Fruit fly (Drosophila melanogaster) Kc167 (cell line): Measurements from ENCODE around the gene org-1.

Experiments used
- Myc ChIP-seq: fragments of >200 bp; optimal IDR thresholded peaks from 2 replicates; lab custom pipeline; 2017; ENCODE audit warnings: missing external identifiers
- Sin3A ChIP-seq: fragments of >200 bp; optimal IDR thresholded peaks from 2 replicates; lab custom pipeline; 2018; ENCODE audit warnings: missing external identifiers
- h ChIP-seq: fragments of >200 bp; optimal IDR thresholded peaks from 3 replicates; lab custom pipeline; 2018; ENCODE audit warnings: missing external identifiers
- insv ChIP-seq: fragments of >200 bp; optimal IDR thresholded peaks from 3 replicates; lab custom pipeline; 2018; ENCODE audit warnings: missing external identifiers
- psq ChIP-seq: fragments of >200 bp; optimal IDR thresholded peaks from 2 replicates; lab custom pipeline; 2017; ENCODE audit warnings: missing external identifiers
- ttk ChIP-seq: sonication (Bioruptor generic); optimal IDR thresholded peaks from 2 replicates; lab custom pipeline; 2017; ENCODE audit warnings: missing external identifiers

Gene org-1

dm6 chrX:8489048-8489447 is 34.2 kb upstream of the org-1 start, which contains the start of gene CG33181:
Gene CG33181, plus strand, starts transcription at chrX:8489348.
- no peak for TF ChIP-seq h (lab: Kevin White, UChicago)
- TF ChIP-seq Myc (lab: Kevin White, UChicago), result no peak
- no peak for TF ChIP-seq psq (lab: Kevin White, UChicago)
- no peak for TF ChIP-seq insv (lab: Kevin White, UChicago)
- TF ChIP-seq ttk (lab: Kevin White, UChicago), result no peak
- no peak for TF ChIP-seq Sin3A (lab: Kevin White, UChicago)

- TF ChIP-seq insv (lab: Kevin White, UChicago), result no peak
- TF ChIP-seq Myc (lab: Kevin White, UChicago), result no peak
- no peak for TF ChIP-seq psq (lab: Kevin White, UChicago)
- no peak for TF ChIP-seq h (lab: Kevin White, UChicago)
- TF ChIP-seq ttk (lab: Kevin White, UChicago), result no peak
- TF ChIP-seq Sin3A (lab: Kevin White, UChicago), result no peak
Observed at dm6 chrX:8484778-8485177, 29.9 kb upstream of the org-1 start.

- TF ChIP-seq insv (lab: Kevin White, UChicago), result no peak
- TF ChIP-seq ttk (lab: Kevin White, UChicago), result no peak
- no peak for TF ChIP-seq psq (lab: Kevin White, UChicago)
- TF ChIP-seq Myc (lab: Kevin White, UChicago), result no peak
- no peak for TF ChIP-seq h (lab: Kevin White, UChicago)
- no peak for TF ChIP-seq Sin3A (lab: Kevin White, UChicago)
Observed at dm6 chrX:8483671-8484070, 28.8 kb upstream of the org-1 start, which contains the start of gene CG33223. Gene CG33223, minus strand, starts transcription at chrX:8483885.

- TF ChIP-seq Sin3A (lab: Kevin White, UChicago), result no peak
- no peak for TF ChIP-seq Myc (lab: Kevin White, UChicago)
- no peak for TF ChIP-seq psq (lab: Kevin White, UChicago)
- no peak for TF ChIP-seq h (lab: Kevin White, UChicago)
- no peak for TF ChIP-seq insv (lab: Kevin White, UChicago)
- TF ChIP-seq ttk (lab: Kevin White, UChicago), result no peak
Observed at dm6 chrX:8481462-8481861, 26.6 kb upstream of the org-1 start, which contains the start of gene Cp38. Gene Cp38, plus strand, starts transcription at chrX:8481837.

dm6 chrX:8479031-8479568 is 24.2 kb upstream of the org-1 start, which contains the start of gene Cp36:
Gene Cp36, plus strand, starts transcription at chrX:8479319.
- no peak for TF ChIP-seq Sin3A (lab: Kevin White, UChicago)
- TF ChIP-seq ttk (lab: Kevin White, UChicago), result no peak
- no peak for TF ChIP-seq insv (lab: Kevin White, UChicago)
- no peak for TF ChIP-seq psq (lab: Kevin White, UChicago)
- TF ChIP-seq Myc (lab: Kevin White, UChicago), result no peak
- no peak for TF ChIP-seq h (lab: Kevin White, UChicago)

- TF ChIP-seq ttk (lab: Kevin White, UChicago) (no peak), psq (lab: Kevin White, UChicago) (no peak), insv (lab: Kevin White, UChicago) (no peak), Myc (lab: Kevin White, UChicago) (no peak), Sin3A (lab: Kevin White, UChicago) (no peak), h (lab: Kevin White, UChicago) (no peak)
Observed at dm6 chrX:8476817-8477216, 21.9 kb upstream of the org-1 start, which contains the start of gene Cp7Fc. Gene Cp7Fc, plus strand, starts transcription at chrX:8477117.

dm6 chrX:8475657-8476056 is 20.8 kb upstream of the org-1 start:
- TF ChIP-seq Myc (lab: Kevin White, UChicago), result no peak
- TF ChIP-seq h (lab: Kevin White, UChicago), result no peak
- TF ChIP-seq insv (lab: Kevin White, UChicago), result no peak
- TF ChIP-seq psq (lab: Kevin White, UChicago), result no peak
- TF ChIP-seq ttk (lab: Kevin White, UChicago), result no peak
- TF ChIP-seq Sin3A (lab: Kevin White, UChicago), result no peak

dm6 chrX:8473339-8473887 is 18.5 kb upstream of the org-1 start, which contains the start of gene Cp7Fb:
Gene Cp7Fb, plus strand, starts transcription at chrX:8473837.
- no peak for TF ChIP-seq insv (lab: Kevin White, UChicago)
- no peak for TF ChIP-seq Myc (lab: Kevin White, UChicago)
- TF ChIP-seq psq (lab: Kevin White, UChicago), result no peak
- TF ChIP-seq ttk (lab: Kevin White, UChicago), result no peak
- no peak for TF ChIP-seq Sin3A (lab: Kevin White, UChicago)
- TF ChIP-seq h (lab: Kevin White, UChicago), result no peak

- no peak for TF ChIP-seq insv (lab: Kevin White, UChicago)
- no peak for TF ChIP-seq Myc (lab: Kevin White, UChicago)
- TF ChIP-seq Sin3A (lab: Kevin White, UChicago), result no peak
- TF ChIP-seq ttk (lab: Kevin White, UChicago), result no peak
- TF ChIP-seq h (lab: Kevin White, UChicago), result no peak
- no peak for TF ChIP-seq psq (lab: Kevin White, UChicago)
Observed at dm6 chrX:8470588-8470987, 15.7 kb upstream of the org-1 start, which contains the start of gene Cp7Fa. Gene Cp7Fa, plus strand, starts transcription at chrX:8470888.

- TF ChIP-seq Myc (lab: Kevin White, UChicago) (no peak), ttk (lab: Kevin White, UChicago) (no peak), Sin3A (lab: Kevin White, UChicago) (no peak), insv (lab: Kevin White, UChicago) (no peak), h (lab: Kevin White, UChicago) (no peak), psq (lab: Kevin White, UChicago) (no peak)
Observed at dm6 chrX:8469606-8470005, 14.7 kb upstream of the org-1 start.

dm6 chrX:8468962-8469459 is 14.1 kb upstream of the org-1 start, which contains the start of gene CG12116:
Gene CG12116, minus strand, starts transcription at chrX:8469012.
- TF ChIP-seq h (lab: Kevin White, UChicago) (no peak), insv (lab: Kevin White, UChicago) (no peak), ttk (lab: Kevin White, UChicago) (no peak), Sin3A (lab: Kevin White, UChicago) (no peak), psq (lab: Kevin White, UChicago) (no peak), Myc (lab: Kevin White, UChicago) (no peak)
